Worm (Caenorhabditis elegans) whole organism, L1 larva: ENCODE data around the gene clec-214.

ENCODE experiments used
- C04F5.9 ChIP-seq: sonication (generic microtip); optimal IDR thresholded peaks from 2 replicates; lab custom pipeline; 2016; ENCODE audit warnings: missing genetic modification characterization, missing compliant biosample characterization
- F16B12.6 ChIP-seq: fragments of 150-350 bp; optimal IDR thresholded peaks from 2 replicates; lab custom pipeline; 2014; ENCODE audit warnings: missing biosample characterization, missing genetic modification characterization
- Y116A8C.19 ChIP-seq: sonication (generic microtip); optimal IDR thresholded peaks from 2 replicates; lab custom pipeline; 2016; ENCODE audit warnings: missing compliant biosample characterization, missing genetic modification characterization, borderline replicate concordance
- aha-1 ChIP-seq: fragments of 150-350 bp; optimal IDR thresholded peaks from 2 replicates; lab custom pipeline; 2014; ENCODE audit warnings: missing biosample characterization, missing genetic modification characterization
- aly-2 ChIP-seq: fragments of 150-350 bp; optimal IDR thresholded peaks from 2 replicates; lab custom pipeline; 2014; ENCODE audit warnings: missing biosample characterization, missing genetic modification characterization
- blmp-1 ChIP-seq: fragments of 150-350 bp; optimal IDR thresholded peaks from 2 replicates; lab custom pipeline; 2014; ENCODE audit warnings: missing biosample characterization, missing genetic modification characterization
- ceh-63 ChIP-seq: fragments of 200-800 bp; sonication (Bioruptor generic); optimal IDR thresholded peaks from 2 replicates; lab custom pipeline; 2018; ENCODE audit warnings: mild to moderate bottlenecking, missing genetic modification characterization, missing compliant biosample characterization
- ces-1 ChIP-seq: fragments of 150-350 bp; optimal IDR thresholded peaks from 2 replicates; lab custom pipeline; 2014; ENCODE audit warnings: missing biosample characterization, missing genetic modification reagents, missing genetic modification characterization
- dsc-1 ChIP-seq: sonication (generic microtip); optimal IDR thresholded peaks from 2 replicates; lab custom pipeline; 2016; ENCODE audit warnings: mild to moderate bottlenecking, missing genetic modification characterization, missing compliant biosample characterization
- efl-1 ChIP-seq, 4 experiments: fragments of 150-350 bp; optimal IDR thresholded peaks in 3 of 4; peaks in 1 of 4; 1 replicate in 1 of 4; 2 replicates in 3 of 4; lab custom pipeline; 2014; ENCODE audit warnings: missing biosample characterization in 2 of 4, missing genetic modification characterization in 2 of 4, missing genetic modification reagents in 2 of 4
- elt-2 ChIP-seq: sonication (generic microtip); optimal IDR thresholded peaks from 2 replicates; lab custom pipeline; 2016; ENCODE audit warnings: missing genetic modification characterization, mild to moderate bottlenecking, inconsistent platforms, missing compliant biosample characterization, missing genetic modification reagents
- fkh-8 ChIP-seq: sonication (generic microtip); optimal IDR thresholded peaks from 2 replicates; lab custom pipeline; 2016; ENCODE audit warnings: mild to moderate bottlenecking, missing genetic modification characterization, missing compliant biosample characterization
- fos-1 ChIP-seq: fragments of 150-350 bp; optimal IDR thresholded peaks from 2 replicates; lab custom pipeline; 2014; ENCODE audit warnings: missing biosample characterization, missing genetic modification characterization
- grh-1 ChIP-seq: fragments of 200-800 bp; sonication (Bioruptor generic); IDR thresholded peaks from 2 replicates; pipeline ENCODE4 v1.3.6; 2022; ENCODE audit warnings: missing genetic modification reagents, missing genetic modification characterization, missing compliant biosample characterization
- hlh-17 ChIP-seq: fragments of 200-800 bp; sonication (Bioruptor generic); optimal IDR thresholded peaks from 2 replicates; lab custom pipeline; 2018; ENCODE audit warnings: missing genetic modification characterization, mild to moderate bottlenecking, missing compliant biosample characterization, moderate library complexity, borderline replicate concordance
- irx-1 ChIP-seq: sonication (generic microtip); optimal IDR thresholded peaks from 2 replicates; lab custom pipeline; 2016; ENCODE audit warnings: missing genetic modification characterization, missing compliant biosample characterization
- jun-1 ChIP-seq: fragments of 150-350 bp; optimal IDR thresholded peaks from 2 replicates; lab custom pipeline; 2014; ENCODE audit warnings: missing biosample characterization, missing genetic modification reagents, missing genetic modification characterization
- lin-35 ChIP-seq, 2 experiments: fragments of 150-350 bp; optimal IDR thresholded peaks; 2 replicates each; lab custom pipeline; 2014; ENCODE audit warnings: missing biosample characterization in 2 of 2, missing genetic modification characterization in 2 of 2, missing genetic modification reagents in 2 of 2
- lin-39 ChIP-seq: fragments of 150-350 bp; optimal IDR thresholded peaks from 2 replicates; lab custom pipeline; 2014; ENCODE audit warnings: missing biosample characterization, missing genetic modification reagents, missing genetic modification characterization
- lir-3 ChIP-seq: sonication (generic microtip); optimal IDR thresholded peaks from 2 replicates; lab custom pipeline; 2016; ENCODE audit warnings: mild to moderate bottlenecking, missing genetic modification characterization, moderate library complexity, missing compliant biosample characterization; ENCODE audit not compliant: poor library complexity
- lsy-2 ChIP-seq, 2 experiments: fragments of 150-350 bp; optimal IDR thresholded peaks; 2 replicates each; lab custom pipeline; 2014; ENCODE audit warnings: missing biosample characterization in 2 of 2, missing genetic modification characterization in 2 of 2
- mab-9 ChIP-seq: fragments of 200-800 bp; sonication (Bioruptor generic); IDR thresholded peaks from 2 replicates; pipeline ENCODE4 v1.3.6; 2022; ENCODE audit warnings: missing genetic modification reagents, missing genetic modification characterization, missing compliant biosample characterization
- mep-1 ChIP-seq: fragments of 150-350 bp; optimal IDR thresholded peaks from 2 replicates; lab custom pipeline; 2014; ENCODE audit warnings: missing biosample characterization, missing genetic modification characterization
- nhr-11 ChIP-seq: fragments of 150-350 bp; optimal IDR thresholded peaks from 2 replicates; lab custom pipeline; 2014; ENCODE audit warnings: missing biosample characterization, missing genetic modification characterization
- nhr-20 ChIP-seq: sonication (generic microtip); optimal IDR thresholded peaks from 2 replicates; lab custom pipeline; 2016; ENCODE audit warnings: mild to moderate bottlenecking, missing genetic modification characterization, missing compliant biosample characterization
- nhr-47 ChIP-seq: sonication (generic microtip); optimal IDR thresholded peaks from 2 replicates; lab custom pipeline; 2016; ENCODE audit warnings: mild to moderate bottlenecking, missing genetic modification characterization, moderate library complexity, missing compliant biosample characterization
- nhr-71 ChIP-seq: sonication (generic microtip); optimal IDR thresholded peaks from 2 replicates; lab custom pipeline; 2016; ENCODE audit warnings: mild to moderate bottlenecking, missing genetic modification characterization, moderate library complexity, missing compliant biosample characterization
- nhr-76 ChIP-seq: sonication (generic microtip); optimal IDR thresholded peaks from 2 replicates; lab custom pipeline; 2017; ENCODE audit warnings: missing biosample characterization, missing genetic modification characterization
- nhr-90 ChIP-seq: sonication (generic microtip); optimal IDR thresholded peaks from 2 replicates; lab custom pipeline; 2016; ENCODE audit warnings: mild to moderate bottlenecking, missing genetic modification characterization, missing compliant biosample characterization; ENCODE audit not compliant: poor library complexity
- pqm-1 ChIP-seq: sonication (generic microtip); optimal IDR thresholded peaks from 3 replicates; lab custom pipeline; 2017; ENCODE audit warnings: missing biosample characterization, missing genetic modification characterization
- snpc-4 ChIP-seq: fragments of 150-350 bp; optimal IDR thresholded peaks from 2 replicates; lab custom pipeline; 2014; ENCODE audit warnings: missing biosample characterization, missing genetic modification characterization
- snu-23 ChIP-seq: sonication (generic microtip); optimal IDR thresholded peaks from 2 replicates; lab custom pipeline; 2016; ENCODE audit warnings: missing genetic modification characterization, missing compliant biosample characterization
- sptf-1 ChIP-seq: fragments of 150-350 bp; optimal IDR thresholded peaks from 2 replicates; lab custom pipeline; 2014; ENCODE audit warnings: missing biosample characterization, missing genetic modification characterization
- sup-37 ChIP-seq: fragments of 200-800 bp; sonication (Bioruptor generic); optimal IDR thresholded peaks from 2 replicates; lab custom pipeline; 2018; ENCODE audit warnings: mild to moderate bottlenecking, missing genetic modification characterization, missing compliant biosample characterization
- swsn-7 ChIP-seq: sonication (generic microtip); optimal IDR thresholded peaks from 2 replicates; lab custom pipeline; 2016; ENCODE audit warnings: missing genetic modification characterization, missing compliant biosample characterization
- tbx-2 ChIP-seq: sonication (generic microtip); optimal IDR thresholded peaks from 2 replicates; lab custom pipeline; 2016; ENCODE audit warnings: missing genetic modification characterization, missing compliant biosample characterization
- tlp-1 ChIP-seq: fragments of 150-350 bp; optimal IDR thresholded peaks from 2 replicates; lab custom pipeline; 2014; ENCODE audit warnings: missing biosample characterization, missing genetic modification characterization
- unc-130 ChIP-seq: fragments of 150-350 bp; optimal IDR thresholded peaks from 2 replicates; lab custom pipeline; 2017; ENCODE audit warnings: missing biosample characterization, missing genetic modification characterization, inconsistent platforms
- unc-30 ChIP-seq: sonication (generic microtip); optimal IDR thresholded peaks from 2 replicates; lab custom pipeline; 2017; ENCODE audit warnings: missing biosample characterization, missing genetic modification characterization
- unc-86 ChIP-seq: sonication (generic microtip); optimal IDR thresholded peaks from 2 replicates; lab custom pipeline; 2016; ENCODE audit warnings: missing genetic modification characterization, missing compliant biosample characterization
- xbp-1 ChIP-seq: sonication (generic microtip); optimal IDR thresholded peaks from 2 replicates; lab custom pipeline; 2016; ENCODE audit warnings: missing genetic modification characterization, missing compliant biosample characterization
- ztf-4 ChIP-seq: fragments of 150-350 bp; optimal IDR thresholded peaks from 2 replicates; lab custom pipeline; 2014; ENCODE audit warnings: missing biosample characterization, missing genetic modification characterization

Gene clec-214

DNA sequence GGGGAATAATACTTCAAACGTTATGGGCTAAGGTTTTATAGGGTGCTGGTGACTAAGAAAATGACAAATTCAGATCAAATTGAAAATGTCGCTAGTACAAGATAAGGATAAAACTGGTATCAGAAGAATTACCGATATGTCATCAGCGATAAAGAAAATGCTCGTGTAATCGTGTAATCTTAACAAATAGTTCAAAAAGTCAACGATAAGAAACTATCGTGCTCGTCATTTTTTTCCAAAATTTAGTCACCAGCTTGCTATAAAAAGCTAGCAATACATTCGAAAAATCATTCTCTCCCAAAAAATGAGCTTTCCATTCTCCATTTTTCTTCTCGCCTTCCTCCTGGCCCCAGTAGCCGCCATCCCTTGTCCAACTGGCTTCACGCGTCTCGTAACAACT is 27.6 kb downstream of the clec-214 start, which contains the start of gene clec-45:
TSS of gene clec-45 (plus strand) at position 301 of the 400 bp plus-strand sequence.
- TF ChIP-seq snpc-4 (tag; lab: Kevin White, UChicago) (no peak), snu-23 (GFP tag; lab: Kevin White, UChicago) (no peak), hlh-17 (GFP tag; lab: Kevin White, UChicago) (no peak), nhr-20 (tag; lab: Kevin White, UChicago) (no peak), swsn-7 (tag; lab: Kevin White, UChicago) (no peak), aha-1 (no peak), lin-39 (no peak), F16B12.6 (tag; lab: Kevin White, UChicago) (no peak), nhr-90 (tag; lab: Kevin White, UChicago) (no peak), unc-30 (tag; lab: Kevin White, UChicago) (no peak), xbp-1 (tag; lab: Kevin White, UChicago) (no peak), lsy-2 (tag; optimal IDR thresholded peaks at IDR 0.05; lab: Kevin White, UChicago) (no peak), tlp-1 (tag; lab: Kevin White, UChicago) (no peak), fkh-8 (tag; lab: Kevin White, UChicago) (no peak), ztf-4 (tag; lab: Kevin White, UChicago) (no peak), pqm-1 (tag; lab: Kevin White, UChicago) (no peak), lir-3 (no peak), lin-35 (GFP tag; optimal IDR thresholded peaks at IDR 0.05; lab: Kevin White, UChicago) (no peak), tbx-2 (tag; lab: Kevin White, UChicago) (no peak)

DNA sequence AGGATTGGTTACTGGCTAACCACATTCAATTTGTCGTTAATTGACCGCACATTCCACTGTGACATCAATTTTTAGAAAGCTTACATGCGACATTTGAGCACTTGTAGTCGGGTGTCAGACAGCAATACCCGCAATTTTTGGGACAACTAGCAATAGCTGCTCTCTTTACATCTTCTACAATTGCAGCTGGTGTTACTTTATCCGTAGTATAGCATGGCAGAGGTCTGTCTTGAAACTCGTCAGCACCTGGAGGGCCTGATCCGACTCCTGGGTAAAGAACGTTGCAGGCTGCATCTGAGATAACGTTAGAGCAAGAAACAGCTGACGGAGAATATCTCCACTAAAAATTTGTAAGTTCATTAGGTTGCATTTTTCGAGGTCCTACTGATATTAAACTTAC is 29.2 kb downstream of the clec-214 start:
- TF ChIP-seq nhr-71, result no peak
- no peak for TF ChIP-seq jun-1
- no peak for TF ChIP-seq nhr-11 (tag; lab: Kevin White, UChicago)
- TF ChIP-seq dsc-1 (tag; lab: Kevin White, UChicago), result no peak
- TF ChIP-seq elt-2 (tag; lab: Kevin White, UChicago), result no peak
- TF ChIP-seq unc-130 (tag; lab: Kevin White, UChicago), result no peak

DNA sequence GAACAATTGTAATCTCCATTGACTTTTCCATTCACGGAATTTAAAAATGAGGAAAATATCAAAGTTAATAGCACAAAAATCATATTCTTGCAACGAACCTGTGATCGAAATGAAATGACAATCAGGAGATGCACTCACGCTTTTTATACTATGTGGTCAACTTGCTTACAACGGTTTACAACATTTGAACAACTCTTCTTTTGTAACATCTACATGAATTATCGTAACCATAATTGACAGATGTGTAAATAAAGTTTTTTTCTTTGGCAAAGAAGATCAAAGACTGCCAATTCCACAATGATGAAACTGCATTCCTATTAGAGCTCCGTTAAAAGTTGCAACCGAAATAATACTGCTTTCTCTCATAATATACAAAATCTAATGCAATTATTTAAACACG is 29.6 kb downstream of the clec-214 start, which contains the start of gene F07C4.10:
TSS of gene F07C4.10 (minus strand) at position 101 of the 400 bp plus-strand sequence.
- TF ChIP-seq sup-37 (GFP tag; lab: Kevin White, UChicago) (no peak), sptf-1 (tag; lab: Kevin White, UChicago) (no peak), xbp-1 (tag; lab: Kevin White, UChicago) (no peak), lin-39 (no peak), nhr-90 (tag; lab: Kevin White, UChicago) (no peak), irx-1 (tag; lab: Kevin White, UChicago) (no peak), blmp-1 (tag; lab: Kevin White, UChicago) (no peak), efl-1 (optimal IDR thresholded peaks at IDR 0.05; lab: Kevin White, UChicago) (no peak), efl-1 (GFP tag; optimal IDR thresholded peaks at IDR 0.05 in 1 of 2; lab: Kevin White, UChicago) (no peak), unc-86 (no peak), nhr-47 (tag; lab: Kevin White, UChicago) (no peak), aly-2 (tag; lab: Kevin White, UChicago) (no peak), nhr-76 (tag; lab: Kevin White, UChicago) (no peak)

DNA sequence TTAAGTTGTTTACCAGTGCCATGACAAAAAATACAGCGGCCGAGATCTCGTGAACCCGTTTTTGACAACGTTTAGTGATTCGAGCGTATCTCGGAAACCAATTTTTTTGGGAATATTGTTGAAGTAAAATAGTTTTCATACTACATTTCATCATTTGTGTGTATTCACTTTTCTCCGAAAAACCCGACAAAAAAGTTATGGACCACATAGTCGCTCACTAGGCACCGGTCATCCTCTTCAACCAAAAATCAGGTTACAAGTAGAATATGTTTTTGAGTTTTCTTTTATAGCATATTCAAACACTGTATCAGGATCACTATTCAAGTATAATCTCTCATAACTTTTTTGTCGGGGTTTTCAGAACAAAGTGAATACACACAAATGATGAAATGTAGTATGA is 31.5 kb downstream of the clec-214 start:
- TF ChIP-seq lin-39, result no peak

ce11 chrV:7643416-7643815 is 33.2 kb downstream of the clec-214 start, which contains the start of gene F07C4.11:
Gene F07C4.11 (minus strand): TSS chrV:7643516.
- TF ChIP-seq ces-1 (no peak), mab-9 (GFP tag; lab: Robert Waterston, UW) (no peak), mep-1 (tag; lab: Kevin White, UChicago) (no peak), jun-1 (no peak), ceh-63 (GFP tag; lab: Kevin White, UChicago) (no peak), C04F5.9 (tag; lab: Kevin White, UChicago) (no peak), fos-1 (no peak), lin-35 (GFP tag; optimal IDR thresholded peaks at IDR 0.05; lab: Kevin White, UChicago) (no peak), lsy-2 (tag; optimal IDR thresholded peaks at IDR 0.05; lab: Kevin White, UChicago) (no peak), efl-1 (optimal IDR thresholded peaks at IDR 0.05; lab: Kevin White, UChicago) (no peak), efl-1 (GFP tag; optimal IDR thresholded peaks at IDR 0.05 in 1 of 2; lab: Kevin White, UChicago) (no peak), blmp-1 (tag; lab: Kevin White, UChicago) (no peak), grh-1 (GFP tag; lab: Robert Waterston, UW) (no peak), Y116A8C.19 (tag; lab: Kevin White, UChicago) (no peak), aha-1 (no peak)
